Worm (Caenorhabditis elegans): ENCODE measurements around the gene Y72A10A.1.

- TF ChIP-seq ama-1 (optimal IDR thresholded peaks at IDR 0.05) (no peak), nhr-77 (tag; optimal IDR thresholded peaks at IDR 0.05) (no peak), ceh-82 (tag; optimal IDR thresholded peaks at IDR 0.05) (no peak), pqm-1 (tag; optimal IDR thresholded peaks at IDR 0.05) (no peak), nhr-84 (tag; optimal IDR thresholded peaks at IDR 0.05) (no peak), nhr-12 (tag; optimal IDR thresholded peaks at IDR 0.05) (no peak), unc-86 (tag; optimal IDR thresholded peaks at IDR 0.05) (no peak), skn-1 (tag; optimal IDR thresholded peaks at IDR 0.05) (no peak), elt-2 (tag; optimal IDR thresholded peaks at IDR 0.05) (no peak), nhr-28 (tag; optimal IDR thresholded peaks at IDR 0.05) (no peak)
Observed at ce11 chrX:6162037-6162436, 23.9 kb upstream of the Y72A10A.1 start.

Data from whole organism, L1 larva.